Fruit fly (Drosophila melanogaster) whole organism, embryonic: ENCODE measurements around the gene CG10311.

Experiments used
- CG10366 ChIP-seq: fragments of 200-800 bp; sonication (Bioruptor generic); IDR thresholded peaks from 2 replicates; pipeline ENCODE4 v1.3.6; 2022; ENCODE audit warnings: missing biosample characterization, missing genetic modification characterization
- CG10565 ChIP-seq: fragments of 200-800 bp; sonication (Bioruptor generic); optimal IDR thresholded peaks from 3 replicates; lab custom pipeline; 2016; ENCODE audit warnings: missing biosample characterization, mild to moderate bottlenecking, missing genetic modification characterization
- CG11456 ChIP-seq: fragments of 200-800 bp; sonication (Bioruptor generic); IDR thresholded peaks from 3 replicates; pipeline ENCODE4 v1.3.6; 2022; ENCODE audit warnings: missing biosample characterization, missing genetic modification characterization
- CG12155 ChIP-seq: fragments of 200-800 bp; sonication (Bioruptor generic); optimal IDR thresholded peaks from 3 replicates; lab custom pipeline; 2016; ENCODE audit warnings: missing biosample characterization, missing genetic modification characterization
- CG15011 ChIP-seq: fragments of 200-800 bp; sonication (Bioruptor generic); optimal IDR thresholded peaks from 3 replicates; lab custom pipeline; 2018; ENCODE audit warnings: missing biosample characterization, mild to moderate bottlenecking, missing genetic modification characterization
- CG15479 ChIP-seq: fragments of 200-800 bp; sonication (Bioruptor generic); optimal IDR thresholded peaks from 3 replicates; lab custom pipeline; 2019; ENCODE audit warnings: missing biosample characterization, mild to moderate bottlenecking, missing genetic modification characterization, moderate library complexity
- CG18764 ChIP-seq: fragments of 200-800 bp; sonication (Bioruptor generic); optimal IDR thresholded peaks from 3 replicates; lab custom pipeline; 2016; ENCODE audit warnings: missing biosample characterization, missing genetic modification characterization
- CG2712 ChIP-seq: fragments of 200-800 bp; optimal IDR thresholded peaks from 3 replicates; lab custom pipeline; 2019; ENCODE audit warnings: missing biosample characterization, mild to moderate bottlenecking, missing genetic modification characterization, moderate library complexity
- CG2889 ChIP-seq: fragments of 200-800 bp; sonication (Bioruptor generic); IDR thresholded peaks from 3 replicates; pipeline ENCODE4 v1.3.6; 2022; ENCODE audit warnings: missing biosample characterization, missing genetic modification characterization
- CG32772 ChIP-seq: fragments of 200-800 bp; sonication (Bioruptor generic); IDR thresholded peaks from 2 replicates; pipeline ENCODE4 v1.3.6; 2022; ENCODE audit warnings: missing biosample characterization, missing genetic modification characterization
- CG33557 ChIP-seq: fragments of 200-800 bp; sonication (Bioruptor generic); optimal IDR thresholded peaks from 2 replicates; lab custom pipeline; 2019; ENCODE audit warnings: missing biosample characterization, mild to moderate bottlenecking, missing genetic modification characterization, moderate library complexity
- CG3726 ChIP-seq: fragments of 200-800 bp; sonication (Bioruptor generic); IDR thresholded peaks from 3 replicates; pipeline ENCODE4, ENCODE4 v1.3.6; 2022; ENCODE audit warnings: missing biosample characterization, missing genetic modification characterization
- CG4617 ChIP-seq: fragments of 200-800 bp; sonication (Bioruptor generic); optimal IDR thresholded peaks from 3 replicates; lab custom pipeline; 2016; ENCODE audit warnings: missing biosample characterization, missing genetic modification characterization, borderline replicate concordance
- CG6272 ChIP-seq: fragments of 200-800 bp; sonication (Bioruptor generic); IDR thresholded peaks from 2 replicates; pipeline ENCODE4 v1.3.6; 2022; ENCODE audit warnings: missing biosample characterization, missing genetic modification characterization
- CG6791 ChIP-seq: fragments of 200-800 bp; sonication (Bioruptor generic); IDR thresholded peaks from 3 replicates; pipeline ENCODE4 v1.3.6; 2022; ENCODE audit warnings: missing biosample characterization, missing genetic modification characterization; ENCODE audit not compliant: partially characterized antibody
- CG6854 ChIP-seq: fragments of 200-800 bp; sonication (Bioruptor generic); optimal IDR thresholded peaks from 3 replicates; lab custom pipeline; 2017; ENCODE audit warnings: missing biosample characterization, mild to moderate bottlenecking, missing genetic modification characterization
- CG8478 ChIP-seq: fragments of >200 bp; optimal IDR thresholded peaks from 2 replicates; lab custom pipeline; 2018
- CG9609 ChIP-seq: fragments of 200-800 bp; sonication (Bioruptor generic); optimal IDR thresholded peaks from 3 replicates; lab custom pipeline; 2016; ENCODE audit warnings: missing biosample characterization, missing genetic modification characterization
- CTCF ChIP-seq: fragments of 200-800 bp; sonication (Bioruptor generic); optimal IDR thresholded peaks from 2 replicates; lab custom pipeline; 2017; ENCODE audit warnings: missing biosample characterization, mild to moderate bottlenecking, missing genetic modification characterization, moderate library complexity
- CrebB ChIP-seq: fragments of 200-800 bp; sonication (Bioruptor generic); optimal IDR thresholded peaks from 3 replicates; lab custom pipeline; 2018; ENCODE audit warnings: missing biosample characterization, mild to moderate bottlenecking, missing genetic modification characterization
- Dfd ChIP-seq, 2 experiments: fragments of >200 bp; optimal IDR thresholded peaks; 2 replicates each; lab custom pipeline; 2017; ENCODE audit warnings: missing biosample characterization in 2 of 2, missing genetic modification characterization in 2 of 2
- Dip2 ChIP-seq: fragments of 200-800 bp; sonication (Bioruptor generic); IDR thresholded peaks from 2 replicates; pipeline ENCODE4 v1.3.6; 2022; ENCODE audit warnings: missing biosample characterization, missing genetic modification characterization
- E2f2 ChIP-seq: fragments of 200-800 bp; sonication (Bioruptor generic); IDR thresholded peaks from 2 replicates; pipeline ENCODE4 v1.3.6; 2022; ENCODE audit warnings: missing biosample characterization, missing genetic modification characterization
- Fer2 ChIP-seq: fragments of 200-800 bp; sonication (Bioruptor generic); optimal IDR thresholded peaks from 2 replicates; lab custom pipeline; 2018; ENCODE audit warnings: missing biosample characterization, mild to moderate bottlenecking, missing genetic modification characterization, moderate library complexity
- Hr3 ChIP-seq: fragments of 200-800 bp; sonication (Bioruptor generic); optimal IDR thresholded peaks from 3 replicates; lab custom pipeline; 2016; ENCODE audit warnings: missing biosample characterization, missing genetic modification characterization
- MBD-R2 ChIP-seq: fragments of 200-800 bp; sonication (Bioruptor generic); IDR thresholded peaks from 2 replicates; pipeline ENCODE4 v1.3.6; 2022; ENCODE audit warnings: missing biosample characterization, missing genetic modification characterization
- Med ChIP-seq: fragments of 200-800 bp; sonication (Bioruptor generic); peaks from one replicate; lab custom pipeline; 2016; ENCODE audit warnings: missing biosample characterization, missing genetic modification characterization, mild to moderate bottlenecking, inconsistent platforms, moderate library complexity
- NK7.1 ChIP-seq: fragments of 200-800 bp; sonication (Bioruptor generic); optimal IDR thresholded peaks from 3 replicates; lab custom pipeline; 2016; ENCODE audit warnings: missing biosample characterization, missing genetic modification characterization
- Neu2 ChIP-seq: fragments of 200-800 bp; sonication (Bioruptor generic); optimal IDR thresholded peaks from 3 replicates; lab custom pipeline; 2016; ENCODE audit warnings: missing biosample characterization, missing genetic modification characterization, borderline replicate concordance
- Pdp1 ChIP-seq, 2 experiments: fragments of 200-800 bp; sonication (Bioruptor generic); optimal IDR thresholded peaks; 3 replicates each; lab custom pipeline; 2016; ENCODE audit warnings: missing biosample characterization in 2 of 2, missing genetic modification characterization in 2 of 2, mild to moderate bottlenecking in 1 of 2, moderate library complexity in 1 of 2
- Xrp1 ChIP-seq: fragments of 200-800 bp; sonication (Bioruptor generic); IDR thresholded peaks from 2 replicates; pipeline ENCODE4 v1.3.6; 2022; ENCODE audit warnings: missing biosample characterization, missing genetic modification characterization
- ac ChIP-seq: fragments of 200-800 bp; sonication (Bioruptor generic); optimal IDR thresholded peaks from 3 replicates; lab custom pipeline; 2017; ENCODE audit warnings: missing biosample characterization, mild to moderate bottlenecking, missing genetic modification characterization
- al ChIP-seq: fragments of 200-800 bp; sonication (Bioruptor generic); IDR thresholded peaks from 2 replicates; pipeline ENCODE4 v1.3.6; 2022; ENCODE audit warnings: missing biosample characterization, missing genetic modification characterization
- chn ChIP-seq: fragments of 200-800 bp; sonication (Bioruptor generic); optimal IDR thresholded peaks from 2 replicates; lab custom pipeline; 2016; ENCODE audit warnings: missing biosample characterization, missing genetic modification characterization
- crp ChIP-seq, 2 experiments: fragments of 200-800 bp; sonication (Bioruptor generic); optimal IDR thresholded peaks; 2 replicates in 1 of 2; 3 replicates in 1 of 2; lab custom pipeline; 2017; ENCODE audit warnings: missing biosample characterization in 2 of 2, missing genetic modification characterization in 2 of 2, mild to moderate bottlenecking in 1 of 2, moderate library complexity in 1 of 2
- exex ChIP-seq: fragments of 200-800 bp; sonication (Bioruptor generic); optimal IDR thresholded peaks from 4 replicates; lab custom pipeline; 2018; ENCODE audit warnings: missing biosample characterization, mild to moderate bottlenecking, missing genetic modification characterization, moderate library complexity
- gcm2 ChIP-seq: fragments of 200-800 bp; sonication (Bioruptor generic); optimal IDR thresholded peaks from 2 replicates; lab custom pipeline; 2016; ENCODE audit warnings: missing biosample characterization, missing genetic modification characterization
- grau ChIP-seq: fragments of 200-800 bp; optimal IDR thresholded peaks from 3 replicates; lab custom pipeline; 2019; ENCODE audit warnings: missing biosample characterization, mild to moderate bottlenecking, missing genetic modification characterization, moderate library complexity
- gro ChIP-seq: fragments of 200-800 bp; sonication (Bioruptor generic); optimal IDR thresholded peaks from 2 replicates; lab custom pipeline; 2016; ENCODE audit warnings: missing biosample characterization, missing genetic modification characterization
- gsb-n ChIP-seq: fragments of 200-800 bp; sonication (Bioruptor generic); optimal IDR thresholded peaks from 3 replicates; lab custom pipeline; 2018; ENCODE audit warnings: missing biosample characterization, mild to moderate bottlenecking, missing genetic modification characterization
- ken ChIP-seq: fragments of 200-800 bp; sonication (Bioruptor generic); IDR thresholded peaks from 3 replicates; pipeline ENCODE4 v1.3.6; 2022; ENCODE audit warnings: missing biosample characterization, missing genetic modification characterization
- lab ChIP-seq: fragments of 200-800 bp; sonication (Bioruptor generic); optimal IDR thresholded peaks from 3 replicates; lab custom pipeline; 2017; ENCODE audit warnings: missing biosample characterization, missing genetic modification characterization, mild to moderate bottlenecking, moderate library complexity, missing genetic modification reagents
- otp ChIP-seq: fragments of 200-800 bp; sonication (Bioruptor generic); IDR thresholded peaks from 3 replicates; pipeline ENCODE4, ENCODE4 v1.3.6; 2022; ENCODE audit warnings: missing biosample characterization, missing genetic modification characterization
- phol ChIP-seq: fragments of 200-800 bp; sonication (Bioruptor generic); optimal IDR thresholded peaks from 3 replicates; lab custom pipeline; 2018; ENCODE audit warnings: missing biosample characterization, mild to moderate bottlenecking, missing genetic modification characterization, moderate library complexity
- pum ChIP-seq: fragments of 200-800 bp; sonication (Bioruptor generic); optimal IDR thresholded peaks from 2 replicates; lab custom pipeline; 2016; ENCODE audit warnings: missing biosample characterization, missing genetic modification characterization
- row ChIP-seq: fragments of 200-800 bp; sonication (Bioruptor generic); IDR thresholded peaks from 3 replicates; pipeline ENCODE4 v1.3.6; 2022; ENCODE audit warnings: missing biosample characterization, missing genetic modification characterization
- salm ChIP-seq: fragments of 200-800 bp; sonication (Bioruptor generic); optimal IDR thresholded peaks from 2 replicates; lab custom pipeline; 2018; ENCODE audit warnings: missing biosample characterization, mild to moderate bottlenecking, missing genetic modification characterization
- schlank ChIP-seq: fragments of 200-800 bp; sonication (Bioruptor generic); optimal IDR thresholded peaks from 2 replicates; lab custom pipeline; 2018; ENCODE audit warnings: missing biosample characterization, mild to moderate bottlenecking, missing genetic modification characterization
- sob ChIP-seq: fragments of 200-800 bp; sonication (Bioruptor generic); IDR thresholded peaks from 2 replicates; pipeline ENCODE4 v1.3.6; 2022; ENCODE audit warnings: missing biosample characterization, missing genetic modification characterization
- tap ChIP-seq: fragments of 200-800 bp; optimal IDR thresholded peaks from 3 replicates; lab custom pipeline; 2019; ENCODE audit warnings: missing biosample characterization, mild to moderate bottlenecking, missing genetic modification characterization, moderate library complexity
- tin ChIP-seq: fragments of 200-800 bp; sonication (Bioruptor generic); optimal IDR thresholded peaks from 3 replicates; lab custom pipeline; 2016; ENCODE audit warnings: missing biosample characterization, missing genetic modification characterization
- ttk ChIP-seq: fragments of 200-800 bp; sonication (Bioruptor generic); IDR thresholded peaks from 2 replicates; pipeline ENCODE4 v2.1.2; 2022; ENCODE audit warnings: missing biosample characterization, missing genetic modification characterization
- yki ChIP-seq: fragments of >200 bp; optimal IDR thresholded peaks from 3 replicates; lab custom pipeline; 2018

Gene CG10311

dm6 chr3R:16337053-16337385, 19.8 kb downstream of the CG10311 start (continued):
- TF ChIP-seq crp (GFP tag; optimal IDR thresholded peaks at IDR 0.05; lab: Kevin White, UChicago) (no peak), tap (tag; lab: Kevin White, UChicago) (no peak), Xrp1 (peak; percentile 92), CG18764 (peak; percentile 19), ttk (peak; percentile 37; the same call in 1 of the 2 replicates), CG33557 (GFP tag; lab: Kevin White, UChicago) (peak; percentile 64), lab (peak; percentile 16), CTCF (GFP tag; lab: Kevin White, UChicago) (no peak), CG8478 (no peak), ken (GFP tag; lab: Robert Waterston, UW) (0 out of 3 replicates have a peak, but pooled peaks have one; percentile 16), MBD-R2 (no peak), pum (GFP tag; lab: Kevin White, UChicago) (peak; percentile 70), ac (GFP tag; lab: Kevin White, UChicago) (peak; percentile 91), gcm2 (GFP tag; lab: Kevin White, UChicago) (peak; percentile 36), Neu2 (peak; percentile 71), CG6272 (GFP tag; lab: Robert Waterston, UW) (0 out of 2 replicates have a peak, but pooled peaks have one; percentile 27), salm (tag; lab: Kevin White, UChicago) (no peak), Dfd (GFP tag; optimal IDR thresholded peaks at IDR 0.05; lab: Kevin White, UChicago) (no peak), Pdp1 (GFP tag; optimal IDR thresholded peaks at IDR 0.05; lab: Kevin White, UChicago) (peak; percentile 55 to 58), CG15011 (GFP tag; lab: Kevin White, UChicago) (no peak), gro (no peak), CG2712 (tag; lab: Kevin White, UChicago) (peak; percentile 85), al (GFP tag; lab: Robert Waterston, UW) (no peak), CG6791 (GFP tag; lab: Robert Waterston, UW) (no peak), CG12155 (GFP tag; lab: Kevin White, UChicago) (peak; percentile 43), CG11456 (GFP tag; lab: Robert Waterston, UW) (no peak), NK7.1 (GFP tag; lab: Kevin White, UChicago) (no peak), CG15479 (peak; percentile 88), CG32772 (GFP tag; lab: Robert Waterston, UW) (0 out of 2 replicates have a peak, but pooled peaks have one; percentile 26), CG10565 (GFP tag; lab: Kevin White, UChicago) (no peak), grau (tag; lab: Kevin White, UChicago) (peak; percentile 43), sob (GFP tag; lab: Robert Waterston, UW) (0 out of 2 replicates have a peak, but pooled peaks have one; percentile 30), otp (GFP tag; lab: Robert Waterston, UW) (peak; percentile 71; the same call in 2 of the 3 replicates), CrebB (tag; lab: Kevin White, UChicago) (no peak), CG6854 (no peak), yki (lab: Kevin White, UChicago) (no peak), Med (GFP tag; lab: Kevin White, UChicago) (peak; percentile 89), Fer2 (tag; lab: Kevin White, UChicago) (no peak), chn (GFP tag; lab: Kevin White, UChicago) (peak; percentile 75), phol (peak; percentile 78), gsb-n (peak; percentile 85), CG9609 (GFP tag; lab: Kevin White, UChicago) (peak; percentile 55), schlank (tag; lab: Kevin White, UChicago) (no peak), CG10366 (GFP tag; lab: Robert Waterston, UW) (peak; percentile 50), Dip2 (GFP tag; lab: Robert Waterston, UW) (no peak), E2f2 (0 out of 2 replicates have a peak, but pooled peaks have one; percentile 17), CG3726 (GFP tag; lab: Robert Waterston, UW) (peak; percentile 65; the same call in 1 of the 3 replicates), row (GFP tag; lab: Robert Waterston, UW) (peak; percentile 77), Hr3 (GFP tag; lab: Kevin White, UChicago) (peak; percentile 56), CG4617 (GFP tag; lab: Kevin White, UChicago) (peak; percentile 2), CG2889 (no peak), exex (tag; lab: Kevin White, UChicago) (no peak), tin (peak; percentile 69)
